Worm (Caenorhabditis elegans) whole organism, L2 larva: Measurements from ENCODE around the gene C45B11.9.
A peak's percentile ranks its signal among the peaks of the same experiment; 100 is the strongest.

ENCODE experiments used
- C34F6.9 ChIP-seq: fragments of 150-350 bp; optimal IDR thresholded peaks from 2 replicates; lab custom pipeline; 2014; ENCODE audit warnings: missing biosample characterization, missing genetic modification characterization
- F13H6.1 ChIP-seq: sonication (generic microtip); optimal IDR thresholded peaks from 2 replicates; lab custom pipeline; 2016; ENCODE audit warnings: missing genetic modification characterization, missing compliant biosample characterization
- R02D3.7 ChIP-seq: fragments of 150-350 bp; optimal IDR thresholded peaks from 2 replicates; lab custom pipeline; 2014; ENCODE audit warnings: missing biosample characterization, missing genetic modification characterization
- Y55F3AM.14 ChIP-seq: fragments of 200-800 bp; sonication (Bioruptor generic); optimal IDR thresholded peaks from 2 replicates; lab custom pipeline; 2018; ENCODE audit warnings: mild to moderate bottlenecking, missing genetic modification characterization, missing compliant biosample characterization
- ZK546.5 ChIP-seq: sonication (generic microtip); optimal IDR thresholded peaks from 2 replicates; lab custom pipeline; 2017; ENCODE audit warnings: missing biosample characterization, missing genetic modification characterization
- alr-1 ChIP-seq: fragments of 150-350 bp; optimal IDR thresholded peaks from 2 replicates; lab custom pipeline; 2014; ENCODE audit warnings: missing biosample characterization, missing genetic modification characterization
- aly-2 ChIP-seq: fragments of 150-350 bp; optimal IDR thresholded peaks from 2 replicates; lab custom pipeline; 2014; ENCODE audit warnings: missing biosample characterization, missing genetic modification characterization
- blmp-1 ChIP-seq: sonication (generic microtip); optimal IDR thresholded peaks from 2 replicates; lab custom pipeline; 2017; ENCODE audit warnings: missing genetic modification characterization, mild to moderate bottlenecking, missing compliant biosample characterization, antibody characterized with exemption, moderate library complexity; ENCODE audit not compliant: insufficient read depth
- ceh-16 ChIP-seq: fragments of 150-350 bp; optimal IDR thresholded peaks from 2 replicates; lab custom pipeline; 2014; ENCODE audit warnings: missing biosample characterization, missing genetic modification characterization
- ceh-82 ChIP-seq: fragments of 150-350 bp; optimal IDR thresholded peaks from 2 replicates; lab custom pipeline; 2014; ENCODE audit warnings: missing biosample characterization, missing genetic modification characterization
- crh-2 ChIP-seq: sonication (generic microtip); optimal IDR thresholded peaks from 2 replicates; lab custom pipeline; 2017; ENCODE audit warnings: missing biosample characterization, missing genetic modification characterization
- dmd-4 ChIP-seq: sonication (generic microtip); optimal IDR thresholded peaks from 2 replicates; lab custom pipeline; 2017; ENCODE audit warnings: missing biosample characterization, missing genetic modification characterization
- egl-27 ChIP-seq: sonication (generic microtip); optimal IDR thresholded peaks from 3 replicates; lab custom pipeline; 2017; ENCODE audit warnings: missing biosample characterization, missing genetic modification reagents, missing genetic modification characterization
- elt-1 ChIP-seq: fragments of 150-350 bp; optimal IDR thresholded peaks from 2 replicates; lab custom pipeline; 2014; ENCODE audit warnings: missing biosample characterization, missing genetic modification characterization
- elt-3 ChIP-seq: sonication (generic microtip); optimal IDR thresholded peaks from 2 replicates; lab custom pipeline; 2017; ENCODE audit warnings: missing biosample characterization, missing genetic modification characterization
- fos-1 ChIP-seq: fragments of 150-350 bp; optimal IDR thresholded peaks from 2 replicates; lab custom pipeline; 2014; ENCODE audit warnings: missing biosample characterization, missing genetic modification characterization
- gmeb-1 ChIP-seq: fragments of 150-350 bp; optimal IDR thresholded peaks from 2 replicates; lab custom pipeline; 2014; ENCODE audit warnings: missing biosample characterization, missing genetic modification characterization
- lin-11 ChIP-seq: fragments of 150-350 bp; sonication (generic microtip); optimal IDR thresholded peaks from 2 replicates; lab custom pipeline; 2014; ENCODE audit warnings: missing biosample characterization, missing genetic modification characterization, inconsistent platforms, mixed read lengths
- lin-13 ChIP-seq: fragments of 150-350 bp; optimal IDR thresholded peaks from 2 replicates; lab custom pipeline; 2014; ENCODE audit warnings: missing biosample characterization, missing genetic modification reagents, missing genetic modification characterization
- lin-39 ChIP-seq: fragments of 150-350 bp; optimal IDR thresholded peaks from 2 replicates; lab custom pipeline; 2014; ENCODE audit warnings: missing biosample characterization, missing genetic modification reagents, missing genetic modification characterization
- lsy-2 ChIP-seq, 2 experiments: fragments of 150-350 bp in 1 of 2; sonication (generic microtip) in 1 of 2; optimal IDR thresholded peaks; 2 replicates each; lab custom pipeline; 2014 to 2017; ENCODE audit warnings: missing biosample characterization in 2 of 2, missing genetic modification characterization in 2 of 2
- mbf-1 ChIP-seq: sonication (generic microtip); optimal IDR thresholded peaks from 2 replicates; lab custom pipeline; 2017; ENCODE audit warnings: missing biosample characterization, missing genetic modification characterization
- mdl-1 ChIP-seq, 2 experiments: fragments of 150-350 bp in 1 of 2; sonication (generic microtip) in 1 of 2; optimal IDR thresholded peaks; 2 replicates each; lab custom pipeline; 2017; ENCODE audit warnings: missing biosample characterization in 2 of 2, missing genetic modification characterization in 2 of 2
- nhr-10 ChIP-seq: sonication (generic microtip); optimal IDR thresholded peaks from 2 replicates; lab custom pipeline; 2017; ENCODE audit warnings: missing biosample characterization, missing genetic modification characterization
- nhr-11 ChIP-seq: fragments of 150-350 bp; optimal IDR thresholded peaks from 2 replicates; lab custom pipeline; 2014; ENCODE audit warnings: missing biosample characterization, missing genetic modification characterization
- nhr-12 ChIP-seq: fragments of 150-350 bp; optimal IDR thresholded peaks from 2 replicates; lab custom pipeline; 2014; ENCODE audit warnings: missing biosample characterization, missing genetic modification characterization
- nhr-129 ChIP-seq: fragments of 150-350 bp; optimal IDR thresholded peaks from 2 replicates; lab custom pipeline; 2014; ENCODE audit warnings: missing biosample characterization, missing genetic modification characterization
- nhr-21 ChIP-seq: fragments of 150-350 bp; optimal IDR thresholded peaks from 2 replicates; lab custom pipeline; 2014; ENCODE audit warnings: missing biosample characterization, missing genetic modification characterization
- nhr-23 ChIP-seq: fragments of 150-350 bp; optimal IDR thresholded peaks from 2 replicates; lab custom pipeline; 2014; ENCODE audit warnings: missing biosample characterization, missing genetic modification reagents, missing genetic modification characterization
- nhr-237 ChIP-seq: fragments of 150-350 bp; optimal IDR thresholded peaks from 2 replicates; lab custom pipeline; 2014; ENCODE audit warnings: missing biosample characterization, missing genetic modification characterization
- nhr-6 ChIP-seq: fragments of 150-350 bp; optimal IDR thresholded peaks from 2 replicates; lab custom pipeline; 2014; ENCODE audit warnings: missing biosample characterization, missing genetic modification characterization
- nhr-77 ChIP-seq: fragments of 150-350 bp; optimal IDR thresholded peaks from 2 replicates; lab custom pipeline; 2014; ENCODE audit warnings: missing biosample characterization, missing genetic modification characterization
- peb-1 ChIP-seq: fragments of 150-350 bp; optimal IDR thresholded peaks from 2 replicates; lab custom pipeline; 2014; ENCODE audit warnings: missing biosample characterization, missing genetic modification characterization
- sem-4 ChIP-seq: fragments of 150-350 bp; optimal IDR thresholded peaks from 2 replicates; lab custom pipeline; 2014; ENCODE audit warnings: missing biosample characterization, missing genetic modification reagents, missing genetic modification characterization
- skn-1 ChIP-seq: sonication (generic microtip); optimal IDR thresholded peaks from 2 replicates; lab custom pipeline; 2017; ENCODE audit warnings: missing biosample characterization, missing genetic modification characterization
- sma-3 ChIP-seq: sonication (generic microtip); optimal IDR thresholded peaks from 2 replicates; lab custom pipeline; 2016; ENCODE audit warnings: missing genetic modification reagents, missing genetic modification characterization, missing compliant biosample characterization
- sma-9 ChIP-seq, 2 experiments: fragments of 150-350 bp in 1 of 2; sonication (generic microtip) in 1 of 2; optimal IDR thresholded peaks; 2 replicates each; lab custom pipeline; 2014 to 2016; ENCODE audit warnings: missing genetic modification characterization in 2 of 2, mild to moderate bottlenecking in 1 of 2, missing biosample characterization in 1 of 2, missing compliant biosample characterization in 1 of 2, missing genetic modification reagents in 1 of 2, moderate library complexity in 1 of 2
- snpc-4 ChIP-seq: fragments of 150-350 bp; optimal IDR thresholded peaks from 2 replicates; lab custom pipeline; 2014; ENCODE audit warnings: missing biosample characterization, missing genetic modification characterization
- unc-39 ChIP-seq: fragments of 150-350 bp; optimal IDR thresholded peaks from 2 replicates; lab custom pipeline; 2014; ENCODE audit warnings: missing biosample characterization, missing genetic modification characterization
- unc-55 ChIP-seq: fragments of 150-350 bp; sonication (generic microtip); optimal IDR thresholded peaks from 3 replicates; lab custom pipeline; 2014; ENCODE audit warnings: missing biosample characterization, missing genetic modification reagents, missing genetic modification characterization
- unc-62 ChIP-seq: fragments of 150-350 bp; optimal IDR thresholded peaks from 2 replicates; lab custom pipeline; 2014; ENCODE audit warnings: missing biosample characterization, missing genetic modification reagents, missing genetic modification characterization
- zag-1 ChIP-seq: fragments of 150-350 bp; optimal IDR thresholded peaks from 2 replicates; lab custom pipeline; 2014; ENCODE audit warnings: missing biosample characterization, missing genetic modification characterization
- ztf-11 ChIP-seq: sonication (generic microtip); optimal IDR thresholded peaks from 2 replicates; lab custom pipeline; 2017; ENCODE audit warnings: missing biosample characterization, missing genetic modification characterization
- ztf-4 ChIP-seq: fragments of 150-350 bp; optimal IDR thresholded peaks from 2 replicates; lab custom pipeline; 2014; ENCODE audit warnings: missing biosample characterization, missing genetic modification characterization

Gene C45B11.9

ce11 chrV:11014758-11015157, 25.4 kb upstream of the C45B11.9 start:
- TF ChIP-seq lsy-2 (tag; optimal IDR thresholded peaks at IDR 0.05; lab: Kevin White, UChicago): no peak
- no peak for TF ChIP-seq skn-1 (tag; lab: Kevin White, UChicago)
- TF ChIP-seq nhr-237 (tag; lab: Kevin White, UChicago): no peak
- no peak for TF ChIP-seq zag-1 (tag; lab: Kevin White, UChicago)
- no peak for TF ChIP-seq dmd-4 (tag; lab: Kevin White, UChicago)
- TF ChIP-seq C34F6.9: no peak
- TF ChIP-seq sem-4 (tag; lab: Kevin White, UChicago): no peak
- no peak for TF ChIP-seq unc-39
- no peak for TF ChIP-seq ZK546.5

- TF ChIP-seq ceh-16 (no peak), nhr-10 (tag; lab: Kevin White, UChicago) (no peak), lsy-2 (tag; optimal IDR thresholded peaks at IDR 0.05; lab: Kevin White, UChicago) (no peak), fos-1 (no peak), gmeb-1 (tag; lab: Kevin White, UChicago) (no peak), nhr-237 (tag; lab: Kevin White, UChicago) (no peak), C34F6.9 (no peak), sma-3 (GFP tag; lab: Kevin White, UChicago) (peak; percentile 57), nhr-77 (tag; lab: Kevin White, UChicago) (no peak), elt-3 (tag; lab: Kevin White, UChicago) (no peak), nhr-11 (no peak), sma-9 (GFP tag; optimal IDR thresholded peaks at IDR 0.05; lab: Kevin White, UChicago) (peak; percentile 69), sma-9 (tag; optimal IDR thresholded peaks at IDR 0.05; lab: Kevin White, UChicago) (no peak)
- TF ChIP-seq, all 48 proteins: peak for 2
Observed at ce11 chrV:11016846-11017553, 23.1 kb upstream of the C45B11.9 start.

- TF ChIP-seq lin-11 (no peak), lin-39 (tag; lab: Kevin White, UChicago) (no peak), nhr-129 (no peak)
Observed at ce11 chrV:11022817-11023216, 17.3 kb upstream of the C45B11.9 start, which contains the start of the genes C13G3.12 and hot-6. C13G3.12 (minus strand) TSS chrV:11022917. hot-6 (minus strand) TSS chrV:11022937.

ce11 chrV:11027740-11028139, 12.4 kb upstream of the C45B11.9 start:
- TF ChIP-seq nhr-10 (tag; lab: Kevin White, UChicago) (no peak), nhr-6 (tag; lab: Kevin White, UChicago) (no peak), ceh-82 (tag; lab: Kevin White, UChicago) (no peak), R02D3.7 (tag; lab: Kevin White, UChicago) (no peak), ztf-4 (no peak), lin-13 (GFP tag; lab: Kevin White, UChicago) (no peak), F13H6.1 (tag; lab: Kevin White, UChicago) (no peak), egl-27 (tag; lab: Kevin White, UChicago) (no peak), lin-11 (no peak), fos-1 (no peak), alr-1 (tag; lab: Kevin White, UChicago) (no peak), elt-1 (tag; lab: Kevin White, UChicago) (no peak), peb-1 (tag; lab: Kevin White, UChicago) (no peak), mbf-1 (tag; lab: Kevin White, UChicago) (no peak), unc-62 (GFP tag; lab: Kevin White, UChicago) (no peak)

ce11 chrV:11029309-11029708, 10.8 kb upstream of the C45B11.9 start:
- TF ChIP-seq elt-3 (tag; lab: Kevin White, UChicago): no peak
- TF ChIP-seq nhr-10 (tag; lab: Kevin White, UChicago): peak; percentile 16
- no peak for TF ChIP-seq skn-1 (tag; lab: Kevin White, UChicago)
- TF ChIP-seq unc-55 (GFP tag; lab: Kevin White, UChicago): peak; percentile 79
- TF ChIP-seq snpc-4 (tag; lab: Kevin White, UChicago): no peak
- TF ChIP-seq lin-11: no peak
- no peak for TF ChIP-seq Y55F3AM.14 (GFP tag; lab: Kevin White, UChicago)
- no peak for TF ChIP-seq blmp-1 (tag; lab: Kevin White, UChicago)
- TF ChIP-seq mdl-1 (tag; optimal IDR thresholded peaks at IDR 0.05; lab: Kevin White, UChicago): no peak
- TF ChIP-seq nhr-21 (tag; lab: Kevin White, UChicago): no peak
- peak; percentile 57 for TF ChIP-seq F13H6.1 (tag; lab: Kevin White, UChicago)
- TF ChIP-seq fos-1: peak; percentile 24
- peak; percentile 20 for TF ChIP-seq lin-13 (GFP tag; lab: Kevin White, UChicago)
- peak in 1 of 2 experiments; percentile 70 for TF ChIP-seq lsy-2 (tag; optimal IDR thresholded peaks at IDR 0.05; lab: Kevin White, UChicago)
- TF ChIP-seq crh-2 (tag; lab: Kevin White, UChicago): peak; percentile 70
- peak; percentile 43 for TF ChIP-seq C34F6.9
- TF ChIP-seq aly-2: no peak
- TF ChIP-seq unc-39: no peak
- TF ChIP-seq nhr-77 (tag; lab: Kevin White, UChicago): no peak
- no peak for TF ChIP-seq nhr-12
- peak; percentile 75 for TF ChIP-seq sma-3 (GFP tag; lab: Kevin White, UChicago)
- TF ChIP-seq lin-39 (tag; lab: Kevin White, UChicago): no peak
- no peak for TF ChIP-seq nhr-23
- TF ChIP-seq ztf-11 (tag; lab: Kevin White, UChicago): no peak
- no peak for TF ChIP-seq ceh-82 (tag; lab: Kevin White, UChicago)
